Worm (Caenorhabditis elegans) whole organism, L3 larva: ENCODE measurements around the gene glb-24.
A peak's percentile ranks its signal among the peaks of the same experiment; 100 is the strongest.

Experiments
- ZK546.5 ChIP-seq: sonication (generic microtip); optimal IDR thresholded peaks from 2 replicates; lab custom pipeline; 2017; ENCODE audit warnings: missing biosample characterization, missing genetic modification characterization
- ama-1 ChIP-seq: fragments of 150-350 bp; optimal IDR thresholded peaks from 2 replicates; lab custom pipeline; 2018
- ceh-82 ChIP-seq: fragments of 150-350 bp; optimal IDR thresholded peaks from 2 replicates; lab custom pipeline; 2014; ENCODE audit warnings: missing biosample characterization, missing genetic modification characterization
- ceh-9 ChIP-seq: sonication (generic microtip); optimal IDR thresholded peaks from 2 replicates; lab custom pipeline; 2018; ENCODE audit warnings: missing biosample characterization, missing genetic modification characterization
- daf-12 ChIP-seq: fragments of 150-350 bp; optimal IDR thresholded peaks from 2 replicates; lab custom pipeline; 2014; ENCODE audit warnings: missing biosample characterization, missing genetic modification reagents, missing genetic modification characterization
- egl-27 ChIP-seq: sonication (generic microtip); optimal IDR thresholded peaks from 4 replicates; lab custom pipeline; 2017; ENCODE audit warnings: missing biosample characterization, missing genetic modification reagents, missing genetic modification characterization
- egl-5 ChIP-seq: fragments of 150-350 bp; optimal IDR thresholded peaks from 2 replicates; lab custom pipeline; 2017; ENCODE audit warnings: missing biosample characterization, missing genetic modification reagents, missing genetic modification characterization, inconsistent platforms
- elt-1 ChIP-seq: fragments of 150-350 bp; optimal IDR thresholded peaks from 2 replicates; lab custom pipeline; 2014; ENCODE audit warnings: missing biosample characterization, missing genetic modification characterization
- elt-2 ChIP-seq: sonication (generic microtip); optimal IDR thresholded peaks from 2 replicates; lab custom pipeline; 2016; ENCODE audit warnings: missing genetic modification reagents, mild to moderate bottlenecking, missing genetic modification characterization, missing compliant biosample characterization
- eor-1 ChIP-seq, 2 experiments: fragments of 150-350 bp; optimal IDR thresholded peaks; 2 replicates each; lab custom pipeline; 2014 to 2018; ENCODE audit warnings: missing biosample characterization in 2 of 2, missing genetic modification characterization in 2 of 2
- fkh-10 ChIP-seq: sonication (generic microtip); optimal IDR thresholded peaks from 2 replicates; lab custom pipeline; 2017; ENCODE audit warnings: missing biosample characterization, missing genetic modification reagents, missing genetic modification characterization
- fkh-2 ChIP-seq: fragments of 150-350 bp; optimal IDR thresholded peaks from 2 replicates; lab custom pipeline; 2014; ENCODE audit warnings: missing biosample characterization, missing genetic modification reagents, missing genetic modification characterization
- fos-1 ChIP-seq: fragments of 150-350 bp; optimal IDR thresholded peaks from 2 replicates; lab custom pipeline; 2014; ENCODE audit warnings: missing biosample characterization, missing genetic modification characterization
- hmg-11 ChIP-seq: sonication (generic microtip); optimal IDR thresholded peaks from 2 replicates; lab custom pipeline; 2016; ENCODE audit warnings: missing genetic modification characterization, missing compliant biosample characterization
- jun-1 ChIP-seq: fragments of 150-350 bp; optimal IDR thresholded peaks from 2 replicates; lab custom pipeline; 2014; ENCODE audit warnings: missing biosample characterization, missing genetic modification reagents, missing genetic modification characterization
- mdl-1 ChIP-seq: fragments of 150-350 bp; optimal IDR thresholded peaks from 2 replicates; lab custom pipeline; 2014; ENCODE audit warnings: missing biosample characterization, missing genetic modification characterization
- mml-1 ChIP-seq: fragments of 150-350 bp; sonication (generic microtip); optimal IDR thresholded peaks from 3 replicates; lab custom pipeline; 2014; ENCODE audit warnings: missing biosample characterization, missing genetic modification characterization
- nfya-1 ChIP-seq: sonication (generic microtip); optimal IDR thresholded peaks from 2 replicates; lab custom pipeline; 2017; ENCODE audit warnings: missing genetic modification characterization, mild to moderate bottlenecking, missing compliant biosample characterization, antibody characterized with exemption, moderate library complexity; ENCODE audit not compliant: insufficient read depth
- nhr-11 ChIP-seq: fragments of 150-350 bp; optimal IDR thresholded peaks from 2 replicates; lab custom pipeline; 2014; ENCODE audit warnings: missing biosample characterization, missing genetic modification characterization
- nhr-12 ChIP-seq: fragments of 150-350 bp; optimal IDR thresholded peaks from 2 replicates; lab custom pipeline; 2014; ENCODE audit warnings: missing biosample characterization, missing genetic modification characterization
- nhr-23 ChIP-seq: fragments of 150-350 bp; optimal IDR thresholded peaks from 2 replicates; lab custom pipeline; 2014; ENCODE audit warnings: missing biosample characterization, missing genetic modification reagents, missing genetic modification characterization
- nhr-237 ChIP-seq: fragments of 150-350 bp; optimal IDR thresholded peaks from 2 replicates; lab custom pipeline; 2014; ENCODE audit warnings: missing biosample characterization, missing genetic modification characterization
- nhr-25 ChIP-seq: sonication (generic microtip); optimal IDR thresholded peaks from 2 replicates; lab custom pipeline; 2017; ENCODE audit warnings: missing biosample characterization, missing genetic modification characterization
- nhr-28 ChIP-seq: fragments of 150-350 bp; optimal IDR thresholded peaks from 2 replicates; lab custom pipeline; 2014; ENCODE audit warnings: missing biosample characterization, missing genetic modification characterization
- nhr-43 ChIP-seq: sonication (generic microtip); optimal IDR thresholded peaks from 2 replicates; lab custom pipeline; 2016; ENCODE audit warnings: mild to moderate bottlenecking, missing genetic modification characterization, missing compliant biosample characterization; ENCODE audit not compliant: poor library complexity, severe bottlenecking
- nhr-77 ChIP-seq: fragments of 150-350 bp; optimal IDR thresholded peaks from 2 replicates; lab custom pipeline; 2014; ENCODE audit warnings: missing biosample characterization, missing genetic modification characterization
- pha-4 ChIP-seq: fragments of 150-350 bp; optimal IDR thresholded peaks from 2 replicates; lab custom pipeline; 2014; ENCODE audit warnings: missing biosample characterization, missing genetic modification reagents, missing genetic modification characterization
- pqm-1 ChIP-seq: fragments of 150-350 bp; optimal IDR thresholded peaks from 2 replicates; lab custom pipeline; 2017; ENCODE audit warnings: missing biosample characterization, missing genetic modification characterization, inconsistent platforms
- sea-2 ChIP-seq: fragments of 150-350 bp; sonication (generic microtip); optimal IDR thresholded peaks from 4 replicates; lab custom pipeline; 2014; ENCODE audit warnings: missing biosample characterization, missing genetic modification reagents, missing genetic modification characterization
- unc-62 ChIP-seq: fragments of 150-350 bp; sonication (generic microtip); optimal IDR thresholded peaks from 4 replicates; lab custom pipeline; 2014; ENCODE audit warnings: missing biosample characterization, missing genetic modification reagents, missing genetic modification characterization
- zag-1 ChIP-seq: fragments of 150-350 bp; optimal IDR thresholded peaks from 2 replicates; lab custom pipeline; 2014; ENCODE audit warnings: missing biosample characterization, missing genetic modification characterization
- ztf-11 ChIP-seq: fragments of 150-350 bp; optimal IDR thresholded peaks from 2 replicates; lab custom pipeline; 2014; ENCODE audit warnings: missing biosample characterization, missing genetic modification characterization
- ztf-4 ChIP-seq: fragments of 150-350 bp; optimal IDR thresholded peaks from 2 replicates; lab custom pipeline; 2014; ENCODE audit warnings: missing biosample characterization, missing genetic modification characterization

The glb-24 gene

DNA sequence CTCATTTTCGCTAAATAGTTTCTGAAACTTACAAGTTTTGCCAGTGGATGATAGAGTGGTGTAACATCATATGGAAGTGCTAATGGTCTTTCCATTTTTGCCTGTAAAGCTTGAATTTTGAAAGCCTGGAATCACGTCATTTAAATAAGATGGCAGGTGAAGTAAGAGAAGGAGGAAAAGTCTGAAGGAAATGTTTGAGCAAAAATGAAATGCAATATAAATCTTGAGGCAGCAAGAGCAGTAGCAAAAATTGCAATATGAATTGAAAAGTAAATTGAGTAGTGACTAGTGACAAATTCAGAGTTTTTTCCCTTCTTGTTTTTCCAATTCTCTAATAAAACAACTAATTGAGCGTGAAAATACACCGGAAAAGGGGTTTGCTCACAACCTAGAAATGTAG lies at the start of gene glb-24:
glb-24 (minus strand) TSS at position 101 of the 400 bp plus-strand sequence.
- TF ChIP-seq fkh-2 (no peak), nhr-23 (tag; lab: Kevin White, UChicago) (no peak), nhr-43 (tag; lab: Kevin White, UChicago) (no peak), ama-1 (no peak)

DNA sequence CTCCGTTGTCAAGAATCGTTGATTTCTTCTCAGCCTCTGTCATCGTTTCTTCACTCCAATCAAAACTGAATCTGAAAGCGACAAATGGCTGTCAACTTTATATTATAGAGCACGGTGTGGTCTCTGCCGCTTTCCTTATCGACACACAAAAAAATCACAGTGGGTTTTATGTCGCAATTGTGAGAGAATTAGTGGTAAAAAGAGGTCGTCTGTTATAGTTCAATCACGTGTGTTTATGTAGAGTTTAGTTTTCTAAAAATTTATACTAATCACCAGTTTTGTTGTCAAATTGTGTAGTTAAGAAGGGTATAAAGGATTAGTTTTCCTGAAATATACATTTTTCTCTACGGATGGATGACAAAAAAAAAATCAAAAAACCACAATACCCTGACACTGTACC lies 49.2 kb upstream of the glb-24 start, which contains the start of gene T16G1.7:
T16G1.7 (minus strand) TSS at position 137 of the 400 bp plus-strand sequence.
- peak; percentile 89 for TF ChIP-seq pqm-1 (tag; lab: Kevin White, UChicago)
- no peak for TF ChIP-seq unc-62 (GFP tag; lab: Kevin White, UChicago)
- TF ChIP-seq jun-1 (tag; lab: Kevin White, UChicago), result peak; percentile 55
- TF ChIP-seq nhr-28, result no peak
- no peak for TF ChIP-seq daf-12
- no peak for TF ChIP-seq nhr-12 (tag; lab: Kevin White, UChicago)
- no peak for TF ChIP-seq fkh-2
- TF ChIP-seq fos-1, result no peak
- no peak for TF ChIP-seq nhr-77 (tag; lab: Kevin White, UChicago)
- no peak for TF ChIP-seq nfya-1 (tag; lab: Kevin White, UChicago)
- TF ChIP-seq hmg-11 (tag; lab: Kevin White, UChicago), result no peak
- no peak for TF ChIP-seq ZK546.5
- no peak for TF ChIP-seq eor-1 (tag; optimal IDR thresholded peaks at IDR 0.05; lab: Kevin White, UChicago)
- no peak for TF ChIP-seq fkh-10 (GFP tag; lab: Kevin White, UChicago)
- no peak for TF ChIP-seq ceh-82 (tag; lab: Kevin White, UChicago)
- no peak for TF ChIP-seq ceh-9
- TF ChIP-seq elt-1 (tag; lab: Kevin White, UChicago), result no peak
- no peak for TF ChIP-seq nhr-11
- TF ChIP-seq egl-5 (tag; lab: Kevin White, UChicago), result no peak
- no peak for TF ChIP-seq zag-1 (tag; lab: Kevin White, UChicago)
- peak; percentile 49 for TF ChIP-seq pha-4 (tag; lab: Kevin White, UChicago)
- no peak for TF ChIP-seq mml-1 (tag; lab: Kevin White, UChicago)
- no peak for TF ChIP-seq ztf-11
- no peak for TF ChIP-seq nhr-23 (tag; lab: Kevin White, UChicago)
- no peak for TF ChIP-seq ztf-4 (tag; lab: Kevin White, UChicago)
- no peak for TF ChIP-seq mdl-1 (tag; lab: Kevin White, UChicago)
- TF ChIP-seq elt-2 (tag; lab: Kevin White, UChicago), result peak; percentile 91
- TF ChIP-seq, all 47 proteins: peak for 4

DNA sequence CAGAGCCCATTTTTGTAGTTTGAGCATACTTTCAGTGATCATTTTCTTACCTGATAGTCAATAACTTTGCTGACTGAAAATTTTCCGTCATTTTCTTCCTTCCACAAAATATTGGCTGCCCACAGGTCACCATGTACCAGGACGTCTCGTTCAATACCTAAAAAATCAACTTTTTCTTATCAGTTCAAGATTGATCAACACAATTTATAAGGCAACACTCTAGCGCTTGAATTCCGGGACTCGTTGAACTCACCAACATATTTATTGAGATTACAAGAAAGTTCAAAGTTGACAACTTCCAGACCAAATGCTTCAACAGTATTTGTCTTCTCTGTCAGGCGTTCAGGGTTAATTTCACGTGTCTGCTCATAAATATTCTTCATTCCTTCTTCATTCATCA lies 47.9 kb upstream of the glb-24 start:
- TF ChIP-seq nhr-28 (no peak), elt-2 (tag; lab: Kevin White, UChicago) (peak; percentile 65), pqm-1 (tag; lab: Kevin White, UChicago) (peak; percentile 75)

DNA sequence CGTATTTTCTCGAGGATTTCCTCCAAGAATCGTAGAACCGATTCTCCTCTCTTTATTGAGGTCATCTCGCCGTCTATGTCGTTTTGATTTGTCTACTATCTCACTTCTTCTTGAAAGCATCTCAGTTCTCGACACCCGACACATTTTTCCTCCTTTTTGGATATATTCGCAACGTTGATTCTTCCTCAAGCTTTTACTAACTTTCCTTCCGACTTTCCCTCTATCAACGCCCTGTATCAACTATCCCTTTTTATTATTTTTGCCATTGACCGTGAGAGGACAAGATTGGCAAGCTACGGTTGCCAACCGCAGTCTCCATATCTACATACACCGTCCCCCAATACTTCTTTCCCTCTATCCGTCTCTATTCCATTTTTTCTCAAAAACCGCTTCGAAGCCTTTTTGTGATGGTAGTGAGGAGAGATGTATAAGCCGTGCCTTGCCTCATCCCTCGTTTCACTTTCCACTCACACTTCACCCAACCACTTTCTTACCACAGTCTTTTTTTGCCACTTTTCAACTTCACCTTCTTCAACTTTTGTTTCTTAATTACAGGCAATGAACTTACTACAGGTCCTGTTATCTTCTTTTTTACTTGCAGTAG lies 43.3 kb upstream of the glb-24 start, which contains the start of gene T16G1.2:
T16G1.2 (plus strand) TSS at position 554 of the 604 bp plus-strand sequence.
- TF ChIP-seq sea-2 (no peak), mml-1 (tag; lab: Kevin White, UChicago) (no peak), nhr-25 (tag; lab: Kevin White, UChicago) (peak; percentile 8), hmg-11 (tag; lab: Kevin White, UChicago) (no peak), nhr-237 (tag; lab: Kevin White, UChicago) (no peak), egl-27 (tag; lab: Kevin White, UChicago) (no peak), eor-1 (tag; optimal IDR thresholded peaks at IDR 0.05; lab: Kevin White, UChicago) (no peak)
- TF ChIP-seq, all 47 proteins: peak for 1

DNA sequence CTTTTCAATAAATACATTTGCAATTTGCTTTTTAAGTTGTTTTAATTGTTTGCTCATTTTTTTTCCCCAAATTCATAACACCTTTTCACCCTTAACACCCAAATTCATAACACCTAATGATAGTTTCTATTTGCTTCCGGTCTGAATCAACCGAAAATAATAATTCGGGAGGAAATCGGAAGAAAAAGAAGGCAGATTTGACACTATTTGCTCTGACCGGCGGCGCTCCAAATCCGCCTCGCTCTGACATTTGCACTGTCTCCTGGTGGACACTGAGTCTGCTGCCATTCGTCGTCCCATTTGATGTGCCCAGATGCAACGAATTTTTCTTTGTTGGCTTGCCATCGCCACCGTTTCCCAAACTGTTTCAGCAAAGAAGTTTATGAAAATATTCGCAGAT lies 38.4 kb upstream of the glb-24 start, which contains the start of gene pqn-67:
pqn-67 (plus strand) TSS at position 301 of the 400 bp plus-strand sequence.
- TF ChIP-seq ama-1, result no peak
- no peak for TF ChIP-seq ceh-82 (tag; lab: Kevin White, UChicago)
- TF ChIP-seq ceh-9, result no peak
- TF ChIP-seq elt-2 (tag; lab: Kevin White, UChicago), result peak; percentile 22
